Worm (Caenorhabditis elegans) whole organism, midembryonic: Measurements from ENCODE around the gene sdz-8.

Experiments used
- T22C8.4 ChIP-seq: fragments of 200-800 bp; sonication (Bioruptor generic); IDR thresholded peaks from 2 replicates; pipeline ENCODE4 v1.3.6; 2022; ENCODE audit warnings: missing genetic modification characterization, missing compliant biosample characterization
- flt-1 ChIP-seq: fragments of 200-800 bp; sonication (Bioruptor generic); IDR thresholded peaks from 2 replicates; pipeline ENCODE4 v1.3.6; 2022; ENCODE audit warnings: missing genetic modification characterization, missing compliant biosample characterization
- klf-2 ChIP-seq: fragments of 200-800 bp; sonication (Bioruptor generic); conservative IDR thresholded peaks from 2 replicates; pipeline ENCODE4 v1.3.6; 2022; ENCODE audit warnings: missing genetic modification reagents, missing genetic modification characterization, missing compliant biosample characterization
- med-1 ChIP-seq: sonication (generic microtip); optimal IDR thresholded peaks from 2 replicates; lab custom pipeline; 2017; ENCODE audit warnings: missing genetic modification characterization, mild to moderate bottlenecking, missing compliant biosample characterization, antibody characterized with exemption, missing genetic modification reagents; ENCODE audit not compliant: insufficient read depth
- ref-1 ChIP-seq: fragments of 200-800 bp; sonication (Bioruptor generic); conservative IDR thresholded peaks from 2 replicates; pipeline ENCODE4 v1.3.6; 2022; ENCODE audit warnings: missing genetic modification reagents, missing genetic modification characterization, missing compliant biosample characterization

ce11 chrV:11532535-11532853, 16.5 kb upstream of the sdz-8 start:
- TF ChIP-seq klf-2 (GFP tag; lab: Robert Waterston, UW) (no peak), med-1 (GFP tag; lab: Kevin White, UChicago) (no peak), flt-1 (GFP tag; lab: Robert Waterston, UW) (no peak), ref-1 (GFP tag; lab: Robert Waterston, UW) (no peak), T22C8.4 (GFP tag; lab: Robert Waterston, UW) (no peak)
